Worm (Caenorhabditis elegans): ENCODE results near the gene rabs-5.
"Not testable (repeated sequence)": the region's sequence is repeated elsewhere in the genome, so short reads cannot be mapped to it uniquely, and the experiment has no call there.

DNA sequence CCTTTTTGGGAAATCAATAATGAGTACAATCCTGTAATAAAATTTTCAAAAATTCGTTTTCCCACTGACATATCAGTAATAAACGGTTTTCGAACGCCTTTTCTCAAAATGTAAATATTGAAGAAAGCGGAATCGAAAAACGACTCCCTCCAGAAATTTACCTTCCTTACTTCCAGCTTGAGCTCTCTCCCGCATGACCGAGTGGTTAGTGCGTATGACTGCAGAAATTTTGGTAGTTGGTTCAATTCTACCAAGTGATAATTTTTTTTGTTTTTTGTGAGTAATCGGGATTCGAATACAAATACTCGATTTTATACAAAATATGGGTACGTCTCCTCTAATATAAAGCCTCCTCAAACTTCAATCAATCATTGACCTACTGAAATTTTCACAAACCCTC is 16.1 kb upstream of the rabs-5 start:
- TF ChIP-seq lin-38 (GFP tag; IDR thresholded peaks at IDR 0.05); lin-39 (tag; optimal IDR thresholded peaks at IDR 0.05): not testable (repeated sequence)

All from whole organism, L4 larva.